Fruit fly (Drosophila melanogaster): ENCODE data around the gene CG17122.
A peak's percentile ranks its signal among the peaks of the same experiment; 100 is the strongest.

Gene CG17122

DNA sequence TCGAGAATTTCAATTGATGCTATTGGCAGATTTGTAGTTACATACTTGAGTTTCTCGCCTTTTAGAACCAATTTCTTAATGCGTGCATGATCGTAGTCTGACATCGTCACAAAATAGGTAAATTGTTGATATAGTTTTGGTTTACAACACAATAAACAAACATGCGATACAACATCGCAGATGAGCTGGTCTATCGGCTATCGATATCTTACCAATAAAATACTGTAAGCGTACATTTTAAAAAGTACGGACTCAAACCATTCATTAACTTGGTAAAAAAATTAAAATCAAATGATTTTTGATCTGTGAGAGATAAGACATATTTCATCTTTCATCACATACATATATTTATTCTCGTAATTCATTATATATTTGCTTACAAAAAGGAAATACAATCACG lies 21.7 kb upstream of the CG17122 start, which contains the start of gene FRG1 (continued):
- TF ChIP-seq Bteb2 (GFP tag; optimal IDR thresholded peaks at IDR 0.05): no peak
- no peak for TF ChIP-seq CG4730 (GFP tag; IDR thresholded peaks at IDR 0.05)
- TF ChIP-seq cad (GFP tag; optimal IDR thresholded peaks at IDR 0.05): no peak
- no peak for TF ChIP-seq twi (tag; optimal IDR thresholded peaks at IDR 0.05)

DNA sequence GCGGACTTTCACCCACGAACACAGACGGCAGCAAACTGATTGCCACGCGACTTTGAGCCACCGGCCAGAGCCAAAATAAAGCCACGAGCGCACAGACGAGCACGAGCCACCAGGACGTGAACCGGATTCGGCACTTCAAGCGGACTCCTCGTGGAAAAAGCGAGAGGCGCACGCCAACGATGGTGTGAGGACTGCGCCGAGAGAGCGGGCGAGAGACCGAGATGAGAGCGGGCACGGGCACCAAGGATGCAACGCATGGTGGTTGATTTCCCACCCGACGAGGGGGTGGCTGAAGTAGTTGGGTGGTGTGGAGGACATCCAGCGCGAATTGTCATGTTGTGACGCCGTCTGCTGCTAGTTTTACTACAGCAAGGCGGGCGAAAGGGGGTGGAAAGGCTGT lies 20.0 kb upstream of the CG17122 start, which contains the start of gene gogo:
Gene gogo, minus strand, starts transcription at position 39 of the 400 bp plus-strand sequence.
- TF ChIP-seq Awh (GFP tag; IDR thresholded peaks at IDR 0.05): no peak
- TF ChIP-seq CG15696 (tag; optimal IDR thresholded peaks at IDR 0.05): no peak
- TF ChIP-seq CG9932 (GFP tag; IDR thresholded peaks at IDR 0.05): no peak
- TF ChIP-seq HLH3B (GFP tag; IDR thresholded peaks at IDR 0.05): no peak
- TF ChIP-seq CG17829 (tag; optimal IDR thresholded peaks at IDR 0.05): no peak
- TF ChIP-seq CG10979 (tag; optimal IDR thresholded peaks at IDR 0.05): no peak
- no peak for TF ChIP-seq Blimp-1 (GFP tag; optimal IDR thresholded peaks at IDR 0.05)
- no peak for TF ChIP-seq CG9817 (tag; optimal IDR thresholded peaks at IDR 0.05)
- TF ChIP-seq CG7928 (GFP tag; optimal IDR thresholded peaks at IDR 0.05): no peak
- no peak for TF ChIP-seq shn (GFP tag; optimal IDR thresholded peaks at IDR 0.05)
- no peak for TF ChIP-seq CG15269 (tag; optimal IDR thresholded peaks at IDR 0.05)
- TF ChIP-seq pita (GFP tag; optimal IDR thresholded peaks at IDR 0.05): no peak
- 0 out of 2 replicates have a peak, but pooled peaks have one; percentile 21 for TF ChIP-seq vvl (GFP tag; IDR thresholded peaks at IDR 0.05)
- TF ChIP-seq Myb (GFP tag; optimal IDR thresholded peaks at IDR 0.05): no peak
- TF ChIP-seq CG6813 (GFP tag; optimal IDR thresholded peaks at IDR 0.05): no peak
- no peak for TF ChIP-seq CG2129 (GFP tag; IDR thresholded peaks at IDR 0.05; ENCODE audit: partially characterized antibody)
- peak; percentile 70; the same call in 1 of the 2 replicates for TF ChIP-seq seq (GFP tag; IDR thresholded peaks at IDR 0.05)
- TF ChIP-seq pros (GFP tag; optimal IDR thresholded peaks at IDR 0.05): peak; percentile 57
- no peak for TF ChIP-seq CG1647 (GFP tag; optimal IDR thresholded peaks at IDR 0.05)
- no peak for TF ChIP-seq CG4360 (GFP tag; IDR thresholded peaks at IDR 0.05)
- TF ChIP-seq Gsc (GFP tag; IDR thresholded peaks at IDR 0.05): no peak
- TF ChIP-seq chm (GFP tag; IDR thresholded peaks at IDR 0.05): 0 out of 2 replicates have a peak, but pooled peaks have one; percentile 22
- no peak for TF ChIP-seq unc-4 (GFP tag; IDR thresholded peaks at IDR 0.05; ENCODE audit: partially characterized antibody)
- no peak for TF ChIP-seq pfk (GFP tag; optimal IDR thresholded peaks at IDR 0.05)
- no peak for TF ChIP-seq CG9876 (GFP tag; optimal IDR thresholded peaks at IDR 0.05)
- TF ChIP-seq Nf-YC (tag; optimal IDR thresholded peaks at IDR 0.05): peak; percentile 8
- TF ChIP-seq dan (GFP tag; IDR thresholded peaks at IDR 0.05): no peak
- peak; percentile 6 for TF ChIP-seq chn (GFP tag; optimal IDR thresholded peaks at IDR 0.05)
- TF ChIP-seq CG4328 (GFP tag; optimal IDR thresholded peaks at IDR 0.05): no peak
- peak; percentile 86 for TF ChIP-seq sens (GFP tag)
- TF ChIP-seq Nf-YA (GFP tag; IDR thresholded peaks at IDR 0.05): no peak
- TF ChIP-seq CG9215 (GFP tag; IDR thresholded peaks at IDR 0.05): no peak
- TF ChIP-seq Oli (tag; optimal IDR thresholded peaks at IDR 0.05): no peak
- TF ChIP-seq chinmo (GFP tag; IDR thresholded peaks at IDR 0.05; ENCODE audit: partially characterized antibody): 0 out of 4 replicates have a peak, but pooled peaks have one; percentile 74
- TF ChIP-seq Ets65A (GFP tag): peak; percentile 53
- TF ChIP-seq HmgD (GFP tag; optimal IDR thresholded peaks at IDR 0.05): peak; percentile 24
- TF ChIP-seq croc (GFP tag; conservative IDR thresholded peaks at IDR 0.05): no peak
- TF ChIP-seq CG3726 (GFP tag; IDR thresholded peaks at IDR 0.05): no peak
- 0 out of 3 replicates have a peak, but pooled peaks have one; percentile 28 for TF ChIP-seq Doc3 (GFP tag; IDR thresholded peaks at IDR 0.05; ENCODE audit: partially characterized antibody)
- no peak for TF ChIP-seq ro (GFP tag; IDR thresholded peaks at IDR 0.05)
- no peak for TF ChIP-seq Scr (GFP tag; IDR thresholded peaks at IDR 0.05; ENCODE audit: partially characterized antibody)
- TF ChIP-seq CG4282 (GFP tag; optimal IDR thresholded peaks at IDR 0.05): no peak
- no peak for TF ChIP-seq Stat92E (GFP tag; optimal IDR thresholded peaks at IDR 0.05)
- TF ChIP-seq CG2875 (GFP tag; optimal IDR thresholded peaks at IDR 0.05): no peak
- TF ChIP-seq CG15514 (GFP tag; optimal IDR thresholded peaks at IDR 0.05): peak; percentile 34
- TF ChIP-seq Doc2 (GFP tag; IDR thresholded peaks at IDR 0.05): no peak

All from whole organism, embryonic.